Worm (Caenorhabditis elegans) whole organism, mixed stage, embryonic: Measurements from ENCODE around the gene sftb-2.

Experiments
- M03D4.4 ChIP-seq: sonication (generic microtip); optimal IDR thresholded peaks from 2 replicates; lab custom pipeline; 2017; ENCODE audit warnings: mild to moderate bottlenecking, missing genetic modification characterization, missing compliant biosample characterization
- bed-3 ChIP-seq: fragments of 200-800 bp; sonication (Bioruptor generic); optimal IDR thresholded peaks from 3 replicates; lab custom pipeline; 2018; ENCODE audit warnings: mild to moderate bottlenecking, missing genetic modification characterization, moderate library complexity, missing compliant biosample characterization
- blmp-1 ChIP-seq: fragments of 150-350 bp; optimal IDR thresholded peaks from 2 replicates; lab custom pipeline; 2014; ENCODE audit warnings: missing biosample characterization, missing genetic modification characterization
- ceh-43 ChIP-seq: fragments of 200-800 bp; sonication (Bioruptor generic); optimal IDR thresholded peaks from 2 replicates; lab custom pipeline; 2018; ENCODE audit warnings: mild to moderate bottlenecking, missing genetic modification characterization, moderate library complexity, missing compliant biosample characterization
- ceh-83 ChIP-seq: fragments of 200-800 bp; sonication (Bioruptor generic); optimal IDR thresholded peaks from 2 replicates; lab custom pipeline; 2018; ENCODE audit warnings: mild to moderate bottlenecking, missing genetic modification characterization, missing compliant biosample characterization
- ces-1 ChIP-seq: fragments of 150-350 bp; optimal IDR thresholded peaks from 2 replicates; lab custom pipeline; 2014; ENCODE audit warnings: missing biosample characterization, missing genetic modification reagents, missing genetic modification characterization
- cnd-1 ChIP-seq: fragments of 200-800 bp; sonication (Bioruptor generic); optimal IDR thresholded peaks from 2 replicates; lab custom pipeline; 2018; ENCODE audit warnings: mild to moderate bottlenecking, missing genetic modification characterization, missing compliant biosample characterization
- elt-3 ChIP-seq: fragments of 150-350 bp; optimal IDR thresholded peaks from 2 replicates; lab custom pipeline; 2014; ENCODE audit warnings: missing biosample characterization, missing genetic modification characterization
- flh-1 ChIP-seq: fragments of 200-800 bp; sonication (Bioruptor generic); optimal IDR thresholded peaks from 2 replicates; lab custom pipeline; 2018; ENCODE audit warnings: mild to moderate bottlenecking, missing genetic modification characterization, moderate library complexity, missing compliant biosample characterization
- ham-2 ChIP-seq: fragments of 200-800 bp; sonication (Bioruptor generic); optimal IDR thresholded peaks from 2 replicates; lab custom pipeline; 2018; ENCODE audit warnings: mild to moderate bottlenecking, missing genetic modification characterization, missing compliant biosample characterization
- hlh-1 ChIP-seq: fragments of 150-350 bp; optimal IDR thresholded peaks from 2 replicates; lab custom pipeline; 2014; ENCODE audit warnings: missing biosample characterization, missing genetic modification reagents, missing genetic modification characterization
- lin-13 ChIP-seq: fragments of 150-350 bp; optimal IDR thresholded peaks from 2 replicates; lab custom pipeline; 2014; ENCODE audit warnings: missing biosample characterization, missing genetic modification characterization
- lin-32 ChIP-seq: fragments of 200-800 bp; sonication (Bioruptor generic); optimal IDR thresholded peaks from 2 replicates; lab custom pipeline; 2018; ENCODE audit warnings: mild to moderate bottlenecking, missing genetic modification characterization, missing compliant biosample characterization
- lsy-2 ChIP-seq: fragments of 150-350 bp; optimal IDR thresholded peaks from 2 replicates; lab custom pipeline; 2014; ENCODE audit warnings: missing biosample characterization, missing genetic modification characterization
- mab-5 ChIP-seq: fragments of 150-350 bp; optimal IDR thresholded peaks from 2 replicates; lab custom pipeline; 2014; ENCODE audit warnings: missing biosample characterization, missing genetic modification characterization
- mep-1 ChIP-seq: fragments of 150-350 bp; optimal IDR thresholded peaks from 2 replicates; lab custom pipeline; 2017; ENCODE audit warnings: missing biosample characterization, missing genetic modification reagents, missing genetic modification characterization, inconsistent platforms
- mls-2 ChIP-seq: sonication (generic microtip); optimal IDR thresholded peaks from 2 replicates; lab custom pipeline; 2016; ENCODE audit warnings: mild to moderate bottlenecking, missing genetic modification characterization, moderate library complexity, missing compliant biosample characterization
- nhr-12 ChIP-seq: fragments of 150-350 bp; optimal IDR thresholded peaks from 2 replicates; lab custom pipeline; 2014; ENCODE audit warnings: missing biosample characterization, missing genetic modification characterization
- nhr-2 ChIP-seq: fragments of 150-350 bp; optimal IDR thresholded peaks from 2 replicates; lab custom pipeline; 2014; ENCODE audit warnings: missing biosample characterization, missing genetic modification characterization
- nhr-237 ChIP-seq: fragments of 150-350 bp; optimal IDR thresholded peaks from 2 replicates; lab custom pipeline; 2014; ENCODE audit warnings: missing biosample characterization, missing genetic modification characterization
- nhr-28 ChIP-seq: fragments of 150-350 bp; optimal IDR thresholded peaks from 2 replicates; lab custom pipeline; 2014; ENCODE audit warnings: missing biosample characterization, missing genetic modification characterization
- nhr-76 ChIP-seq: sonication (generic microtip); optimal IDR thresholded peaks from 2 replicates; lab custom pipeline; 2017; ENCODE audit warnings: missing biosample characterization, missing genetic modification characterization
- pha-4 ChIP-seq: fragments of 150-350 bp; optimal IDR thresholded peaks from 2 replicates; lab custom pipeline; 2018; ENCODE audit warnings: missing biosample characterization, missing genetic modification reagents, missing genetic modification characterization
- sem-2 ChIP-seq: fragments of 200-800 bp; sonication (Bioruptor generic); optimal IDR thresholded peaks from 2 replicates; lab custom pipeline; 2018; ENCODE audit warnings: mild to moderate bottlenecking, missing genetic modification characterization, missing compliant biosample characterization
- snpc-4 ChIP-seq: fragments of 150-350 bp; optimal IDR thresholded peaks from 2 replicates; lab custom pipeline; 2014; ENCODE audit warnings: missing biosample characterization, missing genetic modification characterization
- sptf-1 ChIP-seq: sonication (generic microtip); optimal IDR thresholded peaks from 2 replicates; lab custom pipeline; 2017; ENCODE audit warnings: mild to moderate bottlenecking, missing genetic modification characterization, moderate library complexity, missing compliant biosample characterization
- tbx-8 ChIP-seq: fragments of 200-800 bp; sonication (Bioruptor generic); optimal IDR thresholded peaks from 2 replicates; lab custom pipeline; 2018; ENCODE audit warnings: mild to moderate bottlenecking, missing genetic modification characterization, moderate library complexity, missing compliant biosample characterization
- unc-120 ChIP-seq: sonication (generic microtip); optimal IDR thresholded peaks from 2 replicates; lab custom pipeline; 2017; ENCODE audit warnings: missing genetic modification characterization, missing compliant biosample characterization; ENCODE audit not compliant: poor library complexity, severe bottlenecking
- unc-62 ChIP-seq: fragments of 150-350 bp; optimal IDR thresholded peaks from 2 replicates; lab custom pipeline; 2014; ENCODE audit warnings: missing biosample characterization, missing genetic modification reagents, missing genetic modification characterization
- zip-8 ChIP-seq: fragments of 150-350 bp; optimal IDR thresholded peaks from 2 replicates; lab custom pipeline; 2014; ENCODE audit warnings: missing biosample characterization, missing genetic modification characterization

Gene sftb-2

DNA sequence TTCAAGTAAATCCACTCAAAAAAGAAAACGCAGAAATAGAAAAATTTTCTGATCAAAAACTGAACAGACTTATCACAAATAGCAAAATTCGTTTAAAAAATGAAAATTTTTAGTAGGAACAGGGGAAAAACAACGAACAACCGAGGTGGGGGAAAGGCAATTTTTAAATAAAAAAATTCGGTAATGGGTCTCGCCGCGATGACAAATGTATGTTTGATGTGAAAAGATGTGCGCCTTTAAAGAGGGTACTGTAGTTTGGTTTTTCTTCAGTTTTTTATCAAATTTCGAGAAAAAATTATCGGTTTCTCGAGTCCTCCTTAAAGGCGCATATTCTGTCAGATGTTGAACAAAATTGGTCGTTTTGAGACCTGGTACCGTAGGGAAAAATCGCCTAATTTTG is 4.1 kb upstream of the sftb-2 start:
- TF ChIP-seq lin-32 (GFP tag; lab: Kevin White, UChicago) (no peak), ces-1 (GFP tag; lab: Kevin White, UChicago) (no peak), mls-2 (tag; lab: Kevin White, UChicago) (no peak)

DNA sequence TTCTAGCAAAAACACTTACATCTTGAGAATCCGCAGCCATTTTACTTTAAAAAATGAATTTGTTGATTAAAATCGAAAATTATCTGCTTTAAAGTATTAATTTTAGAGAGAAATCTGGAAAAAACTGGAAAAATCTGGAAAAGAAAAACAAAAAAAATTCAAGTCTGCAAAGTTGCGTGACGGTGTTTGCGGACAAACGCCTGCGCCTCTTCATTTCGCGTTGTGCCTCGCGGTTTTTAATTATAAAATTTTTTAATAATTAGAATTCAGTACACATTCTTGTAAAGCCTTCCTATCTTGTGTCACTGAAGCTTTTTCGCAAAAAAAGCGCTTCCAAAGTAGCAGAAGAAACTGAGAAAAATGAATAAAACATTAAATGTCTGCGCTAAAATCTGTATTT is 1.4 kb upstream of the sftb-2 start, which contains the start of gene W03F9.1:
Gene W03F9.1, minus strand, starts transcription at position 109 of the 400 bp plus-strand sequence.
- TF ChIP-seq zip-8 = no peak
- TF ChIP-seq bed-3 = no peak
- peak; percentile 51 for TF ChIP-seq mep-1
- TF ChIP-seq unc-62 = no peak
- no peak for TF ChIP-seq hlh-1 (tag; lab: Kevin White, UChicago)
- peak; percentile 18 for TF ChIP-seq pha-4
- peak; percentile 42 for TF ChIP-seq lin-13 (tag; lab: Kevin White, UChicago)
- no peak for TF ChIP-seq M03D4.4 (tag; lab: Kevin White, UChicago)
- peak; percentile 23 for TF ChIP-seq lsy-2 (tag; lab: Kevin White, UChicago)
- no peak for TF ChIP-seq unc-120 (tag; lab: Kevin White, UChicago)
- TF ChIP-seq ham-2 = no peak
- no peak for TF ChIP-seq elt-3
- TF ChIP-seq nhr-237 (tag; lab: Kevin White, UChicago) = peak; percentile 49
- no peak for TF ChIP-seq flh-1 (GFP tag; lab: Kevin White, UChicago)
- TF ChIP-seq ceh-43 = peak; percentile 41
- no peak for TF ChIP-seq blmp-1 (tag; lab: Kevin White, UChicago)
- peak; percentile 92 for TF ChIP-seq ces-1 (GFP tag; lab: Kevin White, UChicago)
- TF ChIP-seq sptf-1 (tag; lab: Kevin White, UChicago) = no peak
- TF ChIP-seq snpc-4 (tag; lab: Kevin White, UChicago) = no peak
- no peak for TF ChIP-seq nhr-76 (tag; lab: Kevin White, UChicago)
- TF ChIP-seq mls-2 (tag; lab: Kevin White, UChicago) = no peak

DNA sequence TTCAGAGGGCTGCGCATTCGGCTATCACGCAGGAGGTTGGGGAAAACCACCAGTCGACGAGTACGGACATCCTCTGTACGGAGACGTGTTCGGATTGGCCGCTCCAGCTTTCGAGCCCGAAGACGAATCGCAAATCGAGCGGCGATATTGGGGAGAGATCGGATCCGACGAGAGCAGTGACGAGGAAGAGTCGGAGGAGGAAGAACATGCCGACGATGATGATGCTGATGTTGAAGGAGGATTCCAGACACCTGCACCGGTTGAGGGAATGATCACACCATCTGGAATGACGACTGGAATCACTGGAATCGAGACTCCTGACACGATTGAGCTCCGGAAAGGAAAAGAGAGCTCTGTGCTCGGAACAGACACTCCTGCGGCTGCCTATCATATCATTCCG is 2.1 kb downstream of the sftb-2 start:
- TF ChIP-seq snpc-4 (tag; lab: Kevin White, UChicago) (no peak), elt-3 (no peak), ceh-83 (GFP tag; lab: Kevin White, UChicago) (no peak), lsy-2 (tag; lab: Kevin White, UChicago) (no peak), lin-13 (tag; lab: Kevin White, UChicago) (no peak)

DNA sequence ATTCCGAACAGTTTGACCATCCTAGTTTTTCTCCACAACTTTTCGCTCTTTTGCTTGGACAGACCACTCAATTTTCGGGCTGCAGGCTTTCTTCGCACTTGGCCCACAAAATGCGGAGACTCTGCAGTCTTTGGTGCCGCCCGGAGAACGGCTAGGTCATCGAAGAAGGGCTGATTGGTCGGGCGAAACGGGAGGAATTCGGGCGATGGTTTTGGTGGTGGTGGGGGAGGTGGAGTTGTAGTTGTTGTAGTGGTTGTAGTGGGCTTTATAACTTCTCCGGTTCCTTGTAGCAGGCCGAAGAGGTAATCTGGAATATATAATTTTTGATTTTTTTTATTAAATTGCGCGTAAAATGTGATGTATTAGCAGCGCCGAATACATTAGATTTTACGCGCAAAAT is 9.6 kb downstream of the sftb-2 start:
- TF ChIP-seq tbx-8 (GFP tag; lab: Kevin White, UChicago) (no peak), nhr-76 (tag; lab: Kevin White, UChicago) (no peak), mab-5 (tag; lab: Kevin White, UChicago) (no peak), nhr-12 (tag; lab: Kevin White, UChicago) (no peak), elt-3 (no peak), ces-1 (GFP tag; lab: Kevin White, UChicago) (no peak), cnd-1 (no peak), pha-4 (no peak), unc-120 (tag; lab: Kevin White, UChicago) (no peak), sem-2 (GFP tag; lab: Kevin White, UChicago) (no peak), zip-8 (no peak), ham-2 (no peak), lsy-2 (tag; lab: Kevin White, UChicago) (no peak), snpc-4 (tag; lab: Kevin White, UChicago) (no peak), mls-2 (tag; lab: Kevin White, UChicago) (no peak), nhr-28 (tag; lab: Kevin White, UChicago) (no peak), lin-32 (GFP tag; lab: Kevin White, UChicago) (no peak), bed-3 (no peak)
- TF ChIP-seq, all 35 proteins: peak for 0

DNA sequence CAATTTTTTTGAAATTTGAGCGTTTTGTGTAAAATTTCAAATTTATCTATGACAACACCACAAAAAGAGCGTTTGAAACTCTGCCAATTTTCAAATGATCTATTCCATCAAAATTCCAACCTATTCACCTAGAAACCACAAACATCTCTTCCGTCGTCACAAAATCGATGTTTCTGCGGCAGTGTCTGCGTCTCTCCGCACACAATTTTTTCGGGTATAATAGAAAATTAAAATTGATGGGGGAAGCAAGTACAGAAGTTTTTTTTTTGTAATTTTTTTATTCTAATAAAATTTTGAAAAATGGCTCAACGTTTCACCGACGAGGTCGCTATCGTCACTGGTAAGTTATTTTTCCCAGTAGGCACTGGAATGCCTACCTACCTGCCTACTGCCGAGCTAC is 10.6 kb downstream of the sftb-2 start, which contains the start of gene W03F9.9:
Gene W03F9.9, plus strand, starts transcription at position 301 of the 400 bp plus-strand sequence.
- TF ChIP-seq ceh-83 (GFP tag; lab: Kevin White, UChicago) = no peak
- no peak for TF ChIP-seq sptf-1 (tag; lab: Kevin White, UChicago)
- TF ChIP-seq unc-120 (tag; lab: Kevin White, UChicago) = no peak
- TF ChIP-seq pha-4 = no peak
- TF ChIP-seq nhr-2 = no peak
- no peak for TF ChIP-seq M03D4.4 (tag; lab: Kevin White, UChicago)
- TF ChIP-seq bed-3 = no peak
- no peak for TF ChIP-seq nhr-12 (tag; lab: Kevin White, UChicago)
- TF ChIP-seq mab-5 (tag; lab: Kevin White, UChicago) = no peak
- no peak for TF ChIP-seq cnd-1
- no peak for TF ChIP-seq tbx-8 (GFP tag; lab: Kevin White, UChicago)
- no peak for TF ChIP-seq nhr-237 (tag; lab: Kevin White, UChicago)
- no peak for TF ChIP-seq flh-1 (GFP tag; lab: Kevin White, UChicago)
- no peak for TF ChIP-seq ceh-43
- TF ChIP-seq ham-2 = no peak
